Worm (Caenorhabditis elegans) whole organism, L2 larva: Measurements from ENCODE around the gene K08E7.4.

Source experiments
- nhr-10 ChIP-seq: sonication (generic microtip); optimal IDR thresholded peaks from 2 replicates; lab custom pipeline; 2017; ENCODE audit warnings: missing biosample characterization, missing genetic modification characterization
- unc-39 ChIP-seq: fragments of 150-350 bp; optimal IDR thresholded peaks from 2 replicates; lab custom pipeline; 2014; ENCODE audit warnings: missing biosample characterization, missing genetic modification characterization
- ztf-11 ChIP-seq: sonication (generic microtip); optimal IDR thresholded peaks from 2 replicates; lab custom pipeline; 2017; ENCODE audit warnings: missing biosample characterization, missing genetic modification characterization
- ztf-4 ChIP-seq: fragments of 150-350 bp; optimal IDR thresholded peaks from 2 replicates; lab custom pipeline; 2014; ENCODE audit warnings: missing biosample characterization, missing genetic modification characterization

DNA sequence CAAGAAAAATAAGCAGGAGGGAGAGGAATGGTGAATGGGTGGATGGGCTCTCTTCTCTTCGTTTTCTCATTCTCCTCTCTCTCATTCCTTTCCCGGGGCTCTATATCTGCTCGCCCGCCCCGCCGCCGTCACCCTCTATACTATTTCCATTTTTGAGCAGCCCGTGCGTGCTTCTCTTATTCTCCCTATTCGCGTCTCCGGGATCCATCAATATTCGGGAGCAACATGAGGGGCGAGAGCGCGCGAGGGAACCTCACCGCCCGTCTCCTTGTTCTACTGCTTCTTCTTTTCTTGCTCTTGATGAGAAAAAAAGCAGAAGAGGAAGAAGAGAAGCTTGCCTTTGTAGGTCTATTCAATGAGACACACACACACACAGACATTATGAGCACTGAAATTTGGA is 13.2 kb upstream of the K08E7.4 start:
- TF ChIP-seq ztf-11 (tag; lab: Kevin White, UChicago) (no peak), ztf-4 (tag; lab: Kevin White, UChicago) (no peak), unc-39 (tag; lab: Kevin White, UChicago) (no peak), nhr-10 (tag; lab: Kevin White, UChicago) (no peak)
